Fruit fly (Drosophila melanogaster): Measurements from ENCODE around the gene nis.

nis gene

dm6 chr2L:1636520-1636919 is 49.6 kb upstream of the nis start (continued):
- TF ChIP-seq bab2 (GFP tag; optimal IDR thresholded peaks at IDR 0.05) (no peak), CG9932 (GFP tag; IDR thresholded peaks at IDR 0.05) (peak; percentile 19; the same call in 1 of the 2 replicates), CG31365 (tag; optimal IDR thresholded peaks at IDR 0.05) (no peak), Atf6 (GFP tag; IDR thresholded peaks at IDR 0.05) (peak; percentile 44; the same call in 1 of the 2 replicates), cg (GFP tag; optimal IDR thresholded peaks at IDR 0.05) (peak; percentile 76), chinmo (GFP tag; IDR thresholded peaks at IDR 0.05; ENCODE audit: partially characterized antibody) (peak; percentile 100), CG34224 (GFP tag; IDR thresholded peaks at IDR 0.05; ENCODE audit: partially characterized antibody) (peak; percentile 17; the same call in 1 of the 3 replicates), CG3281 (GFP tag; optimal IDR thresholded peaks at IDR 0.05) (no peak), Adf1 (GFP tag; IDR thresholded peaks at IDR 0.05) (peak; percentile 20; the same call in 1 of the 2 replicates), sd (tag; optimal IDR thresholded peaks at IDR 0.05) (peak; percentile 89), CG15011 (GFP tag; optimal IDR thresholded peaks at IDR 0.05) (peak; percentile 8), CG15601 (tag; optimal IDR thresholded peaks at IDR 0.05) (peak; percentile 6), rib (GFP tag; IDR thresholded peaks at IDR 0.05) (peak; percentile 72), CG2678 (tag; optimal IDR thresholded peaks at IDR 0.05) (peak; percentile 16), CG7987 (GFP tag; optimal IDR thresholded peaks at IDR 0.05) (peak; percentile 63), gro (GFP tag; optimal IDR thresholded peaks at IDR 0.05) (peak; percentile 18), luna (GFP tag; optimal IDR thresholded peaks at IDR 0.05) (no peak), da (GFP tag; optimal IDR thresholded peaks at IDR 0.05) (no peak)

dm6 chr2L:1634099-1634856 is 47.3 kb upstream of the nis start:
- TF ChIP-seq Doc2 (GFP tag; IDR thresholded peaks at IDR 0.05): no peak
- TF ChIP-seq GATAe (GFP tag; conservative IDR thresholded peaks at IDR 0.05): peak; percentile 18; the same call in 1 of the 2 replicates
- no peak for TF ChIP-seq hbn (GFP tag; IDR thresholded peaks at IDR 0.05; ENCODE audit: partially characterized antibody)
- TF ChIP-seq ato (GFP tag; IDR thresholded peaks at IDR 0.05; ENCODE audit: partially characterized antibody): no peak
- TF ChIP-seq luna (GFP tag; optimal IDR thresholded peaks at IDR 0.05): peak; percentile 50
- TF ChIP-seq CG17612 (GFP tag; IDR thresholded peaks at IDR 0.05): peak; percentile 71; the same call in 1 of the 2 replicates
- TF ChIP-seq CG11398 (GFP tag; optimal IDR thresholded peaks at IDR 0.05): no peak
- peak; percentile 80 for TF ChIP-seq fd3F (GFP tag; optimal IDR thresholded peaks at IDR 0.05)
- peak; percentile 81 for TF ChIP-seq PHDP (tag; optimal IDR thresholded peaks at IDR 0.05)
- peak; percentile 43; the same call in 1 of the 2 replicates for TF ChIP-seq ap (GFP tag; IDR thresholded peaks at IDR 0.05)
- TF ChIP-seq Hmr (GFP tag; optimal IDR thresholded peaks at IDR 0.05): peak; percentile 87
- TF ChIP-seq CG34376 (GFP tag; optimal IDR thresholded peaks at IDR 0.05): peak; percentile 80
- 0 out of 2 replicates have a peak, but pooled peaks have one; percentile 5 for TF ChIP-seq CG17328 (GFP tag; IDR thresholded peaks at IDR 0.05)
- TF ChIP-seq Atf-2 (GFP tag; optimal IDR thresholded peaks at IDR 0.05): peak; percentile 58
- peak; percentile 5 for TF ChIP-seq CG12942 (GFP tag; optimal IDR thresholded peaks at IDR 0.05)
- no peak for TF ChIP-seq amos (GFP tag; IDR thresholded peaks at IDR 0.05; ENCODE audit: partially characterized antibody)
- TF ChIP-seq Sox100B (GFP tag; optimal IDR thresholded peaks at IDR 0.05): no peak
- no peak for TF ChIP-seq dati (GFP tag; IDR thresholded peaks at IDR 0.05)
- no peak for TF ChIP-seq ken (GFP tag; IDR thresholded peaks at IDR 0.05)
- TF ChIP-seq bowl (GFP tag; IDR thresholded peaks at IDR 0.05): no peak
- no peak for TF ChIP-seq MESR4 (GFP tag; optimal IDR thresholded peaks at IDR 0.05)
- peak; percentile 52 for TF ChIP-seq ems (GFP tag; optimal IDR thresholded peaks at IDR 0.05)
- TF ChIP-seq kni (GFP tag; optimal IDR thresholded peaks at IDR 0.05): no peak
- no peak for TF ChIP-seq CG17802 (tag; optimal IDR thresholded peaks at IDR 0.05)
- TF ChIP-seq Fer1 (GFP tag; optimal IDR thresholded peaks at IDR 0.05): peak; percentile 86
- peak; percentile 100 for TF ChIP-seq chinmo (GFP tag; IDR thresholded peaks at IDR 0.05; ENCODE audit: partially characterized antibody)
- peak; percentile 66; the same call in 1 of the 2 replicates for TF ChIP-seq toy (GFP tag; IDR thresholded peaks at IDR 0.05)
- peak; percentile 45; the same call in 1 of the 2 replicates for TF ChIP-seq danr (GFP tag; IDR thresholded peaks at IDR 0.05)
- peak; percentile 64 for TF ChIP-seq NfI (GFP tag; optimal IDR thresholded peaks at IDR 0.05)
- no peak for TF ChIP-seq pfk (GFP tag; optimal IDR thresholded peaks at IDR 0.05)
- peak; percentile 76 for TF ChIP-seq Dek (tag; optimal IDR thresholded peaks at IDR 0.05)
